Fruit fly (Drosophila melanogaster): Measurements from ENCODE around the gene Jhbp15.

dm6 chr3R:21057519-21057918 lies 6.7 kb upstream of the Jhbp15 start:
- TF ChIP-seq eve (GFP tag; optimal IDR thresholded peaks at IDR 0.05) (no peak), CG12744 (GFP tag; optimal IDR thresholded peaks at IDR 0.05) (no peak), Lim3 (GFP tag; IDR thresholded peaks at IDR 0.05) (no peak), H2.0 (GFP tag; IDR thresholded peaks at IDR 0.05) (no peak)

Measured in whole organism, embryonic.